Fruit fly (Drosophila melanogaster) whole organism, embryonic: ENCODE data around the gene CG33299.

Experiments used
- Ada2b ChIP-seq: fragments of 200-800 bp; sonication (Bioruptor generic); IDR thresholded peaks from 2 replicates; pipeline ENCODE4 v1.3.6; 2022; ENCODE audit warnings: missing biosample characterization, missing genetic modification characterization
- Atf-2 ChIP-seq: fragments of 200-800 bp; sonication (Bioruptor generic); optimal IDR thresholded peaks from 2 replicates; lab custom pipeline; 2016; ENCODE audit warnings: missing biosample characterization, missing genetic modification characterization
- CG11456 ChIP-seq: fragments of 200-800 bp; sonication (Bioruptor generic); IDR thresholded peaks from 3 replicates; pipeline ENCODE4 v1.3.6; 2022; ENCODE audit warnings: missing biosample characterization, missing genetic modification characterization
- CG12071 ChIP-seq: fragments of 200-800 bp; sonication (Bioruptor generic); optimal IDR thresholded peaks from 3 replicates; lab custom pipeline; 2018; ENCODE audit warnings: missing biosample characterization, mild to moderate bottlenecking, missing genetic modification characterization
- CG12769 ChIP-seq: fragments of 200-800 bp; sonication (Bioruptor generic); optimal IDR thresholded peaks from 2 replicates; lab custom pipeline; 2019; ENCODE audit warnings: missing biosample characterization, mild to moderate bottlenecking, missing genetic modification characterization, moderate library complexity
- CG13296 ChIP-seq: fragments of 200-800 bp; sonication (Bioruptor generic); optimal IDR thresholded peaks from 3 replicates; lab custom pipeline; 2018; ENCODE audit warnings: missing biosample characterization, mild to moderate bottlenecking, missing genetic modification characterization
- CG13424 ChIP-seq: fragments of 200-800 bp; sonication (Bioruptor generic); optimal IDR thresholded peaks from 2 replicates; lab custom pipeline; 2019; ENCODE audit warnings: missing biosample characterization, mild to moderate bottlenecking, missing genetic modification characterization, moderate library complexity
- CG14965 ChIP-seq: fragments of 200-800 bp; sonication (Bioruptor generic); optimal IDR thresholded peaks from 2 replicates; lab custom pipeline; 2016; ENCODE audit warnings: missing biosample characterization, missing genetic modification characterization, borderline replicate concordance
- CG1647 ChIP-seq: fragments of 200-800 bp; sonication (Bioruptor generic); optimal IDR thresholded peaks from 3 replicates; lab custom pipeline; 2016; ENCODE audit warnings: missing biosample characterization, missing genetic modification characterization
- CG1792 ChIP-seq: fragments of 200-800 bp; sonication (Bioruptor generic); optimal IDR thresholded peaks from 2 replicates; lab custom pipeline; 2016; ENCODE audit warnings: missing biosample characterization, missing genetic modification characterization
- CG2116 ChIP-seq: fragments of 200-800 bp; sonication (Bioruptor generic); optimal IDR thresholded peaks from 3 replicates; lab custom pipeline; 2018; ENCODE audit warnings: missing biosample characterization, mild to moderate bottlenecking, missing genetic modification characterization
- CG2120 ChIP-seq: fragments of 200-800 bp; sonication (Bioruptor generic); optimal IDR thresholded peaks from 3 replicates; lab custom pipeline; 2016; ENCODE audit warnings: missing biosample characterization, missing genetic modification characterization
- CG2678 ChIP-seq: fragments of 200-800 bp; sonication (Bioruptor generic); optimal IDR thresholded peaks from 3 replicates; lab custom pipeline; 2019; ENCODE audit warnings: missing biosample characterization, mild to moderate bottlenecking, missing genetic modification characterization, moderate library complexity
- CG3163 ChIP-seq: fragments of 200-800 bp; sonication (Bioruptor generic); optimal IDR thresholded peaks from 3 replicates; lab custom pipeline; 2016; ENCODE audit warnings: missing biosample characterization, missing genetic modification characterization
- CG32767 ChIP-seq: fragments of 200-800 bp; sonication (Bioruptor generic); IDR thresholded peaks from 2 replicates; pipeline ENCODE4 v1.3.6; 2022; ENCODE audit warnings: missing biosample characterization, missing genetic modification characterization
- CG32772 ChIP-seq: fragments of 200-800 bp; sonication (Bioruptor generic); IDR thresholded peaks from 2 replicates; pipeline ENCODE4 v1.3.6; 2022; ENCODE audit warnings: missing biosample characterization, missing genetic modification characterization
- CG3281 ChIP-seq: fragments of 200-800 bp; sonication (Bioruptor generic); optimal IDR thresholded peaks from 3 replicates; lab custom pipeline; 2017; ENCODE audit warnings: missing biosample characterization, mild to moderate bottlenecking, missing genetic modification characterization
- CG4404 ChIP-seq: fragments of 200-800 bp; sonication (Bioruptor generic); IDR thresholded peaks from 2 replicates; pipeline ENCODE4 v1.3.6; 2022; ENCODE audit warnings: missing biosample characterization, missing genetic modification characterization
- CG4730 ChIP-seq: fragments of 200-800 bp; sonication (Bioruptor generic); IDR thresholded peaks from 2 replicates; pipeline ENCODE4 v1.3.6; 2022; ENCODE audit warnings: missing biosample characterization, missing genetic modification characterization
- CG4820 ChIP-seq: fragments of 200-800 bp; sonication (Bioruptor generic); optimal IDR thresholded peaks from 3 replicates; lab custom pipeline; 2016; ENCODE audit warnings: missing biosample characterization, missing genetic modification characterization
- CG5953 ChIP-seq: fragments of 200-800 bp; sonication (Bioruptor generic); IDR thresholded peaks from 2 replicates; pipeline ENCODE4 v1.3.6; 2022; ENCODE audit warnings: missing biosample characterization, missing genetic modification characterization
- CG8765 ChIP-seq: fragments of 200-800 bp; sonication (Bioruptor generic); IDR thresholded peaks from 2 replicates; pipeline ENCODE4 v1.3.6; 2022; ENCODE audit warnings: missing biosample characterization, missing genetic modification characterization
- CG9727 ChIP-seq: fragments of 200-800 bp; sonication (Bioruptor generic); optimal IDR thresholded peaks from 3 replicates; lab custom pipeline; 2017; ENCODE audit warnings: missing biosample characterization, mild to moderate bottlenecking, missing genetic modification characterization
- CG9817 ChIP-seq: fragments of 200-800 bp; sonication (Bioruptor generic); optimal IDR thresholded peaks from 2 replicates; lab custom pipeline; 2018; ENCODE audit warnings: missing biosample characterization, mild to moderate bottlenecking, missing genetic modification characterization, moderate library complexity
- CoRest ChIP-seq: fragments of 200-800 bp; sonication (Bioruptor generic); optimal IDR thresholded peaks from 3 replicates; lab custom pipeline; 2018; ENCODE audit warnings: missing biosample characterization, mild to moderate bottlenecking, missing genetic modification characterization, moderate library complexity
- H15 ChIP-seq: fragments of 200-800 bp; sonication (Bioruptor generic); IDR thresholded peaks from 3 replicates; pipeline ENCODE4 v1.3.6; 2022; ENCODE audit warnings: missing biosample characterization, missing genetic modification characterization
- H2.0 ChIP-seq: fragments of 200-800 bp; sonication (Bioruptor generic); IDR thresholded peaks from 2 replicates; pipeline ENCODE4 v1.3.6; 2022; ENCODE audit warnings: missing biosample characterization, missing genetic modification characterization
- Hand ChIP-seq: fragments of 200-800 bp; sonication (Bioruptor generic); optimal IDR thresholded peaks from 2 replicates; lab custom pipeline; 2017; ENCODE audit warnings: mild to moderate bottlenecking, missing biosample characterization, missing genetic modification reagents, missing genetic modification characterization
- Kr ChIP-seq: fragments of 200-800 bp; sonication (Bioruptor generic); optimal IDR thresholded peaks from 2 replicates; lab custom pipeline; 2017; ENCODE audit warnings: missing biosample characterization, mild to moderate bottlenecking, missing genetic modification characterization
- Meics ChIP-seq: fragments of 200-800 bp; sonication (Bioruptor generic); optimal IDR thresholded peaks from 2 replicates; lab custom pipeline; 2017; ENCODE audit warnings: missing biosample characterization, mild to moderate bottlenecking, missing genetic modification characterization
- Nf-YB ChIP-seq: fragments of 200-800 bp; sonication (Bioruptor generic); optimal IDR thresholded peaks from 3 replicates; lab custom pipeline; 2019; ENCODE audit warnings: missing biosample characterization, mild to moderate bottlenecking, missing genetic modification characterization, moderate library complexity
- Opbp ChIP-seq: fragments of 200-800 bp; sonication (Bioruptor generic); IDR thresholded peaks from 3 replicates; pipeline ENCODE4 v1.3.6; 2022; ENCODE audit warnings: missing biosample characterization, missing genetic modification characterization; ENCODE audit not compliant: partially characterized antibody
- Taf1 ChIP-seq: fragments of 200-800 bp; sonication (Bioruptor generic); IDR thresholded peaks from 2 replicates; pipeline ENCODE4 v1.3.6; 2022; ENCODE audit warnings: missing biosample characterization, missing genetic modification characterization
- Xrp1 ChIP-seq: fragments of 200-800 bp; sonication (Bioruptor generic); IDR thresholded peaks from 2 replicates; pipeline ENCODE4 v1.3.6; 2022; ENCODE audit warnings: missing biosample characterization, missing genetic modification characterization
- YL-1 ChIP-seq: fragments of 200-800 bp; sonication (Bioruptor generic); optimal IDR thresholded peaks from 3 replicates; lab custom pipeline; 2017; ENCODE audit warnings: missing biosample characterization, mild to moderate bottlenecking, missing genetic modification characterization
- ase ChIP-seq: fragments of 200-800 bp; sonication (Bioruptor generic); IDR thresholded peaks from 3 replicates; pipeline ENCODE4 v1.3.6; 2022; ENCODE audit warnings: missing biosample characterization, missing genetic modification characterization
- az2 ChIP-seq: fragments of 200-800 bp; sonication (Bioruptor generic); optimal IDR thresholded peaks from 3 replicates; lab custom pipeline; 2016; ENCODE audit warnings: missing biosample characterization, missing genetic modification characterization
- bsh ChIP-seq, 2 experiments: fragments of 200-800 bp; sonication (Bioruptor generic); optimal IDR thresholded peaks; 2 replicates each; lab custom pipeline; 2017 to 2018; ENCODE audit warnings: mild to moderate bottlenecking in 2 of 2, missing biosample characterization in 2 of 2, missing genetic modification characterization in 2 of 2, moderate library complexity in 1 of 2
- chinmo ChIP-seq: fragments of 200-800 bp; sonication (Bioruptor generic); IDR thresholded peaks from 4 replicates; pipeline ENCODE4 v1.3.6; 2022; ENCODE audit warnings: missing biosample characterization, missing genetic modification characterization; ENCODE audit not compliant: partially characterized antibody
- chn ChIP-seq: fragments of 200-800 bp; sonication (Bioruptor generic); optimal IDR thresholded peaks from 2 replicates; lab custom pipeline; 2016; ENCODE audit warnings: missing biosample characterization, missing genetic modification characterization
- crc ChIP-seq: fragments of 200-800 bp; sonication (Bioruptor generic); optimal IDR thresholded peaks from 2 replicates; lab custom pipeline; 2016; ENCODE audit warnings: missing biosample characterization, missing genetic modification characterization
- danr ChIP-seq: fragments of 200-800 bp; sonication (Bioruptor generic); IDR thresholded peaks from 2 replicates; pipeline ENCODE4 v1.3.6; 2022; ENCODE audit warnings: missing biosample characterization, missing genetic modification characterization
- eyg ChIP-seq: fragments of 200-800 bp; sonication (Bioruptor generic); optimal IDR thresholded peaks from 3 replicates; lab custom pipeline; 2016; ENCODE audit warnings: missing biosample characterization, missing genetic modification characterization
- gce ChIP-seq: fragments of 200-800 bp; sonication (Bioruptor generic); IDR thresholded peaks from 3 replicates; pipeline ENCODE4 v1.3.6; 2022; ENCODE audit warnings: missing biosample characterization, missing genetic modification characterization
- h ChIP-seq: fragments of >200 bp; optimal IDR thresholded peaks from 2 replicates; lab custom pipeline; 2017
- hb ChIP-seq: fragments of 200-800 bp; sonication (Bioruptor generic); IDR thresholded peaks from 3 replicates; pipeline ENCODE4 v1.3.6; 2022; ENCODE audit warnings: missing biosample characterization, missing genetic modification characterization; ENCODE audit not compliant: partially characterized antibody
- lbe ChIP-seq: fragments of 200-800 bp; sonication (Bioruptor generic); optimal IDR thresholded peaks from 2 replicates; lab custom pipeline; 2016; ENCODE audit warnings: missing biosample characterization, mild to moderate bottlenecking, missing genetic modification characterization
- oc ChIP-seq: fragments of 200-800 bp; sonication (Bioruptor generic); optimal IDR thresholded peaks from 2 replicates; lab custom pipeline; 2018; ENCODE audit warnings: missing biosample characterization, mild to moderate bottlenecking, missing genetic modification characterization, moderate library complexity
- seq ChIP-seq: fragments of 200-800 bp; sonication (Bioruptor generic); IDR thresholded peaks from 2 replicates; pipeline ENCODE4 v1.3.6; 2022; ENCODE audit warnings: missing biosample characterization, missing genetic modification characterization
- so ChIP-seq: fragments of 200-800 bp; sonication (Bioruptor generic); IDR thresholded peaks from 3 replicates; pipeline ENCODE4 v1.3.6; 2022; ENCODE audit warnings: missing biosample characterization, missing genetic modification characterization
- ssp ChIP-seq: fragments of 200-800 bp; sonication (Bioruptor generic); IDR thresholded peaks from 2 replicates; pipeline ENCODE4 v1.3.6; 2022; ENCODE audit warnings: missing biosample characterization, missing genetic modification characterization

Gene CG33299

DNA sequence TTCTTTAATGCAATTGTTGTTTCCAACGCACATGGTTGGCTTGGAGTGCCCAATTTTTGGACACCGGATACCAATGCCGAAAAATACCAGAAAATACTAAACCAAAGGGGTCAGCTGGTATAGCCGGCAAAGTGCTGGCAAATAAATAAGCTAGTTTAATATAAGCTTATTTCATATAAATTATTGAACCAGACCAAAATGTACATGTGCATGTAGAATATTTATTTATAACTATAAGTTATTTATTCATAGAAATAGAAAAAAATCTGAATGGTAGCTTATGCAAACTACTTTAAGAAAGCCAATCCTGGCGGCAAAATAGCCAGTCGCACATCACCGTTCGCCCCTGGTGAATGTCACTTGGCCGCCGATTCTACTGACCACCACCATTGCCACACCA lies 44.1 kb downstream of the CG33299 start, which contains the start of gene pelo (continued):
- TF ChIP-seq CG2116 (GFP tag; lab: Kevin White, UChicago) (peak; percentile 61), CG1647 (GFP tag; lab: Kevin White, UChicago) (no peak), CG3163 (GFP tag; lab: Kevin White, UChicago) (no peak), Kr (GFP tag; lab: Kevin White, UChicago) (peak; percentile 90), crc (GFP tag; lab: Kevin White, UChicago) (no peak), bsh (GFP tag; optimal IDR thresholded peaks at IDR 0.05; lab: Kevin White, UChicago) (peak in 1 of 2 experiments; percentile 67), Ada2b (GFP tag; lab: Robert Waterston, UW) (peak; percentile 29; the same call in 1 of the 2 replicates), seq (GFP tag; lab: Robert Waterston, UW) (peak; percentile 48; the same call in 1 of the 2 replicates), hb (GFP tag; lab: Robert Waterston, UW) (no peak), CG11456 (peak; percentile 37; the same call in 1 of the 3 replicates), CG4820 (GFP tag; lab: Kevin White, UChicago) (peak; percentile 46), CG5953 (0 out of 2 replicates have a peak, but pooled peaks have one; percentile 15), oc (peak; percentile 22), YL-1 (GFP tag; lab: Kevin White, UChicago) (peak; percentile 67), CG9817 (peak; percentile 63), chinmo (GFP tag; lab: Robert Waterston, UW) (no peak), Taf1 (GFP tag; lab: Robert Waterston, UW) (no peak), CG32767 (GFP tag; lab: Robert Waterston, UW) (peak; percentile 63), danr (GFP tag; lab: Robert Waterston, UW) (0 out of 2 replicates have a peak, but pooled peaks have one; percentile 40), CG2678 (tag; lab: Kevin White, UChicago) (peak; percentile 75), CG4730 (peak; percentile 56), CG13296 (GFP tag; lab: Kevin White, UChicago) (peak; percentile 65), lbe (GFP tag; lab: Kevin White, UChicago) (peak; percentile 70), Xrp1 (GFP tag; lab: Robert Waterston, UW) (peak; percentile 77), Atf-2 (GFP tag; lab: Kevin White, UChicago) (no peak), ase (GFP tag; lab: Robert Waterston, UW) (peak; percentile 33; the same call in 1 of the 3 replicates), CG14965 (GFP tag; lab: Kevin White, UChicago) (no peak), chn (no peak), CG32772 (GFP tag; lab: Robert Waterston, UW) (peak; percentile 49; the same call in 1 of the 2 replicates), H15 (GFP tag; lab: Robert Waterston, UW) (0 out of 3 replicates have a peak, but pooled peaks have one; percentile 43), h (lab: Kevin White, UChicago) (no peak), eyg (no peak), CG9727 (GFP tag; lab: Kevin White, UChicago) (peak; percentile 63), ssp (GFP tag; lab: Robert Waterston, UW) (peak; percentile 55; the same call in 1 of the 2 replicates), H2.0 (peak; percentile 58), gce (GFP tag; lab: Robert Waterston, UW) (no peak), CG12071 (GFP tag; lab: Kevin White, UChicago) (no peak), Opbp (GFP tag; lab: Robert Waterston, UW) (no peak), so (0 out of 3 replicates have a peak, but pooled peaks have one; percentile 31), az2 (GFP tag; lab: Kevin White, UChicago) (peak; percentile 59), CG1792 (GFP tag; lab: Kevin White, UChicago) (no peak), CG13424 (tag; lab: Kevin White, UChicago) (peak; percentile 71), Hand (GFP tag; lab: Kevin White, UChicago) (no peak), CG3281 (GFP tag; lab: Kevin White, UChicago) (peak; percentile 73), Meics (GFP tag; lab: Kevin White, UChicago) (peak; percentile 74), Nf-YB (GFP tag; lab: Kevin White, UChicago) (peak; percentile 57), CG8765 (peak; percentile 45; the same call in 1 of the 2 replicates), CoRest (tag; lab: Kevin White, UChicago) (peak; percentile 70), CG2120 (GFP tag; lab: Kevin White, UChicago) (peak; percentile 70), CG12769 (tag; lab: Kevin White, UChicago) (peak; percentile 11), CG4404 (GFP tag; lab: Robert Waterston, UW) (peak; percentile 57)
